Worm (Caenorhabditis elegans) whole organism, L3 larva: Measurements from ENCODE around the gene Y110A2AL.2.

ENCODE experiments used
- ZK546.5 ChIP-seq: sonication (generic microtip); optimal IDR thresholded peaks from 2 replicates; lab custom pipeline; 2017; ENCODE audit warnings: missing biosample characterization, missing genetic modification characterization
- aly-2 ChIP-seq: fragments of 150-350 bp; optimal IDR thresholded peaks from 2 replicates; lab custom pipeline; 2014; ENCODE audit warnings: missing biosample characterization, missing genetic modification characterization
- ama-1 ChIP-seq: fragments of 150-350 bp; optimal IDR thresholded peaks from 2 replicates; lab custom pipeline; 2018
- ceh-16 ChIP-seq: sonication (generic microtip); optimal IDR thresholded peaks from 2 replicates; lab custom pipeline; 2017; ENCODE audit warnings: missing biosample characterization, missing genetic modification characterization
- ceh-28 ChIP-seq: fragments of 150-350 bp; optimal IDR thresholded peaks from 2 replicates; lab custom pipeline; 2014; ENCODE audit warnings: missing biosample characterization, missing genetic modification reagents, missing genetic modification characterization
- ceh-82 ChIP-seq: fragments of 150-350 bp; optimal IDR thresholded peaks from 2 replicates; lab custom pipeline; 2014; ENCODE audit warnings: missing biosample characterization, missing genetic modification characterization
- ceh-9 ChIP-seq: sonication (generic microtip); optimal IDR thresholded peaks from 2 replicates; lab custom pipeline; 2018; ENCODE audit warnings: missing biosample characterization, missing genetic modification characterization
- daf-12 ChIP-seq: fragments of 150-350 bp; optimal IDR thresholded peaks from 2 replicates; lab custom pipeline; 2014; ENCODE audit warnings: missing biosample characterization, missing genetic modification reagents, missing genetic modification characterization
- egl-27 ChIP-seq: sonication (generic microtip); optimal IDR thresholded peaks from 4 replicates; lab custom pipeline; 2017; ENCODE audit warnings: missing biosample characterization, missing genetic modification reagents, missing genetic modification characterization
- egl-5 ChIP-seq: fragments of 150-350 bp; optimal IDR thresholded peaks from 2 replicates; lab custom pipeline; 2017; ENCODE audit warnings: missing biosample characterization, missing genetic modification reagents, missing genetic modification characterization, inconsistent platforms
- elt-1 ChIP-seq: fragments of 150-350 bp; optimal IDR thresholded peaks from 2 replicates; lab custom pipeline; 2014; ENCODE audit warnings: missing biosample characterization, missing genetic modification characterization
- elt-2 ChIP-seq: sonication (generic microtip); optimal IDR thresholded peaks from 2 replicates; lab custom pipeline; 2016; ENCODE audit warnings: missing genetic modification reagents, mild to moderate bottlenecking, missing genetic modification characterization, missing compliant biosample characterization
- elt-3 ChIP-seq, 3 experiments: fragments of 150-350 bp in 1 of 3; sonication (generic microtip) in 2 of 3; optimal IDR thresholded peaks; 2 replicates in 2 of 3; 4 replicates in 1 of 3; lab custom pipeline; 2014 to 2017; ENCODE audit warnings: missing biosample characterization in 3 of 3, missing genetic modification characterization in 3 of 3
- eor-1 ChIP-seq, 2 experiments: fragments of 150-350 bp; optimal IDR thresholded peaks; 2 replicates each; lab custom pipeline; 2014 to 2018; ENCODE audit warnings: missing biosample characterization in 2 of 2, missing genetic modification characterization in 2 of 2
- fkh-2 ChIP-seq: fragments of 150-350 bp; optimal IDR thresholded peaks from 2 replicates; lab custom pipeline; 2014; ENCODE audit warnings: missing biosample characterization, missing genetic modification reagents, missing genetic modification characterization
- fos-1 ChIP-seq: fragments of 150-350 bp; optimal IDR thresholded peaks from 2 replicates; lab custom pipeline; 2014; ENCODE audit warnings: missing biosample characterization, missing genetic modification characterization
- jun-1 ChIP-seq: fragments of 150-350 bp; optimal IDR thresholded peaks from 2 replicates; lab custom pipeline; 2014; ENCODE audit warnings: missing biosample characterization, missing genetic modification reagents, missing genetic modification characterization
- lin-15B ChIP-seq: fragments of 150-350 bp; optimal IDR thresholded peaks from 2 replicates; lab custom pipeline; 2014; ENCODE audit warnings: missing biosample characterization, missing genetic modification characterization
- lsy-12 ChIP-seq: sonication (generic microtip); optimal IDR thresholded peaks from 2 replicates; lab custom pipeline; 2016; ENCODE audit warnings: mild to moderate bottlenecking, missing genetic modification characterization, missing compliant biosample characterization
- mdl-1 ChIP-seq: fragments of 150-350 bp; optimal IDR thresholded peaks from 2 replicates; lab custom pipeline; 2014; ENCODE audit warnings: missing biosample characterization, missing genetic modification characterization
- nfya-1 ChIP-seq: sonication (generic microtip); optimal IDR thresholded peaks from 2 replicates; lab custom pipeline; 2017; ENCODE audit warnings: missing genetic modification characterization, mild to moderate bottlenecking, missing compliant biosample characterization, antibody characterized with exemption, moderate library complexity; ENCODE audit not compliant: insufficient read depth
- nhr-237 ChIP-seq: fragments of 150-350 bp; optimal IDR thresholded peaks from 2 replicates; lab custom pipeline; 2014; ENCODE audit warnings: missing biosample characterization, missing genetic modification characterization
- nhr-25 ChIP-seq: sonication (generic microtip); optimal IDR thresholded peaks from 2 replicates; lab custom pipeline; 2017; ENCODE audit warnings: missing biosample characterization, missing genetic modification characterization
- nhr-28 ChIP-seq: fragments of 150-350 bp; optimal IDR thresholded peaks from 2 replicates; lab custom pipeline; 2014; ENCODE audit warnings: missing biosample characterization, missing genetic modification characterization
- nhr-43 ChIP-seq: sonication (generic microtip); optimal IDR thresholded peaks from 2 replicates; lab custom pipeline; 2016; ENCODE audit warnings: mild to moderate bottlenecking, missing genetic modification characterization, missing compliant biosample characterization; ENCODE audit not compliant: poor library complexity, severe bottlenecking
- nhr-67 ChIP-seq: fragments of 150-350 bp; optimal IDR thresholded peaks from 2 replicates; lab custom pipeline; 2014; ENCODE audit warnings: missing biosample characterization, missing genetic modification characterization
- nhr-76 ChIP-seq: fragments of 150-350 bp; sonication (generic microtip); optimal IDR thresholded peaks from 5 replicates; lab custom pipeline; 2014; ENCODE audit warnings: missing biosample characterization, missing genetic modification characterization
- nhr-77 ChIP-seq: fragments of 150-350 bp; optimal IDR thresholded peaks from 2 replicates; lab custom pipeline; 2014; ENCODE audit warnings: missing biosample characterization, missing genetic modification characterization
- pha-4 ChIP-seq: fragments of 150-350 bp; optimal IDR thresholded peaks from 2 replicates; lab custom pipeline; 2014; ENCODE audit warnings: missing biosample characterization, missing genetic modification reagents, missing genetic modification characterization
- pqm-1 ChIP-seq: fragments of 150-350 bp; optimal IDR thresholded peaks from 2 replicates; lab custom pipeline; 2017; ENCODE audit warnings: missing biosample characterization, missing genetic modification characterization, inconsistent platforms
- sea-2 ChIP-seq: fragments of 150-350 bp; sonication (generic microtip); optimal IDR thresholded peaks from 4 replicates; lab custom pipeline; 2014; ENCODE audit warnings: missing biosample characterization, missing genetic modification reagents, missing genetic modification characterization
- skn-1 ChIP-seq: fragments of 150-350 bp; optimal IDR thresholded peaks from 2 replicates; lab custom pipeline; 2014; ENCODE audit warnings: missing biosample characterization, missing genetic modification characterization
- unc-39 ChIP-seq: sonication (generic microtip); optimal IDR thresholded peaks from 4 replicates; lab custom pipeline; 2017; ENCODE audit warnings: missing biosample characterization, missing genetic modification characterization
- unc-62 ChIP-seq: fragments of 150-350 bp; sonication (generic microtip); optimal IDR thresholded peaks from 4 replicates; lab custom pipeline; 2014; ENCODE audit warnings: missing biosample characterization, missing genetic modification reagents, missing genetic modification characterization
- ztf-11 ChIP-seq: fragments of 150-350 bp; optimal IDR thresholded peaks from 2 replicates; lab custom pipeline; 2014; ENCODE audit warnings: missing biosample characterization, missing genetic modification characterization
- ztf-4 ChIP-seq: fragments of 150-350 bp; optimal IDR thresholded peaks from 2 replicates; lab custom pipeline; 2014; ENCODE audit warnings: missing biosample characterization, missing genetic modification characterization

Y110A2AL.2 gene

ce11 chrII:2867701-2868100, at the start of gene Y110A2AL.2:
Gene Y110A2AL.2 (plus strand): TSS chrII:2868001.
- TF ChIP-seq aly-2 (tag; lab: Kevin White, UChicago): no peak

- TF ChIP-seq ZK546.5 (tag; lab: Kevin White, UChicago): no peak
- no peak for TF ChIP-seq elt-1 (tag; lab: Kevin White, UChicago)
- TF ChIP-seq ama-1 (lab: Kevin White, UChicago): no peak
- TF ChIP-seq nhr-76 (tag; lab: Kevin White, UChicago): no peak
- TF ChIP-seq sea-2 (GFP tag; lab: Kevin White, UChicago): no peak
- TF ChIP-seq skn-1 (tag; lab: Kevin White, UChicago): no peak
- TF ChIP-seq unc-39: no peak
- TF ChIP-seq nhr-77 (tag; lab: Kevin White, UChicago): no peak
- TF ChIP-seq eor-1 (tag; optimal IDR thresholded peaks at IDR 0.05; lab: Kevin White, UChicago): no peak
- TF ChIP-seq jun-1 (tag; lab: Kevin White, UChicago): no peak
- no peak for TF ChIP-seq ztf-4
- no peak for TF ChIP-seq nhr-43 (tag; lab: Kevin White, UChicago)
- no peak for TF ChIP-seq pqm-1 (tag; lab: Kevin White, UChicago)
- no peak for TF ChIP-seq egl-5 (tag; lab: Kevin White, UChicago)
- TF ChIP-seq mdl-1 (tag; lab: Kevin White, UChicago): no peak
- no peak for TF ChIP-seq nhr-67 (tag; lab: Kevin White, UChicago)
- no peak for TF ChIP-seq daf-12 (tag; lab: Kevin White, UChicago)
- no peak for TF ChIP-seq nhr-25 (tag; lab: Kevin White, UChicago)
Observed at ce11 chrII:2822435-2822920, 45.3 kb upstream of the Y110A2AL.2 start, which contains the start of the genes fut-4 and K12H6.10. Gene fut-4 (minus strand): TSS chrII:2822535. Gene K12H6.10 (plus strand): TSS chrII:2822870.

ce11 chrII:2824169-2824568, 43.6 kb upstream of the Y110A2AL.2 start, which contains the start of the genes K12H6.4 and K12H6.9:
Gene K12H6.4 (minus strand): TSS chrII:2824269.
Gene K12H6.9 (plus strand): TSS chrII:2824404.
- TF ChIP-seq jun-1 (tag; lab: Kevin White, UChicago) (no peak), lin-15B (tag; lab: Kevin White, UChicago) (no peak)

- TF ChIP-seq nhr-237 (tag; lab: Kevin White, UChicago): no peak
- no peak for TF ChIP-seq lin-15B (tag; lab: Kevin White, UChicago)
- no peak for TF ChIP-seq ztf-11 (tag; lab: Kevin White, UChicago)
- no peak for TF ChIP-seq elt-3 (tag; optimal IDR thresholded peaks at IDR 0.05; lab: Kevin White, UChicago)
- TF ChIP-seq nhr-77 (tag; lab: Kevin White, UChicago): no peak
- no peak for TF ChIP-seq unc-62 (GFP tag; lab: Kevin White, UChicago)
- no peak for TF ChIP-seq mdl-1 (tag; lab: Kevin White, UChicago)
- TF ChIP-seq fkh-2 (tag; lab: Kevin White, UChicago): no peak
Observed at ce11 chrII:2826073-2826472, 41.7 kb upstream of the Y110A2AL.2 start, which contains the start of gene K12H6.5. Gene K12H6.5 (minus strand): TSS chrII:2826173.

ce11 chrII:2827859-2828403, 39.9 kb upstream of the Y110A2AL.2 start, which contains the start of gene K12H6.8:
Gene K12H6.8 (plus strand): TSS chrII:2827896.
- TF ChIP-seq elt-3 (tag; optimal IDR thresholded peaks at IDR 0.05; lab: Kevin White, UChicago): no peak
- TF ChIP-seq pqm-1 (tag; lab: Kevin White, UChicago): no peak
- no peak for TF ChIP-seq lsy-12
- TF ChIP-seq nhr-28 (tag; lab: Kevin White, UChicago): no peak
- TF ChIP-seq nfya-1 (tag; lab: Kevin White, UChicago): no peak
- no peak for TF ChIP-seq ceh-28 (tag; lab: Kevin White, UChicago)

ce11 chrII:2829482-2829881, 38.3 kb upstream of the Y110A2AL.2 start:
- TF ChIP-seq jun-1 (tag; lab: Kevin White, UChicago) (no peak), pqm-1 (tag; lab: Kevin White, UChicago) (no peak), ceh-16 (no peak), pha-4 (tag; lab: Kevin White, UChicago) (no peak), nhr-43 (tag; lab: Kevin White, UChicago) (no peak), egl-27 (tag; lab: Kevin White, UChicago) (no peak), ceh-9 (no peak), unc-39 (no peak), ZK546.5 (tag; lab: Kevin White, UChicago) (no peak), nhr-77 (tag; lab: Kevin White, UChicago) (no peak), unc-62 (GFP tag; lab: Kevin White, UChicago) (no peak), aly-2 (tag; lab: Kevin White, UChicago) (no peak), elt-2 (tag; lab: Kevin White, UChicago) (no peak), lin-15B (tag; lab: Kevin White, UChicago) (no peak), elt-1 (tag; lab: Kevin White, UChicago) (no peak), ceh-28 (tag; lab: Kevin White, UChicago) (no peak), elt-3 (tag; optimal IDR thresholded peaks at IDR 0.05; lab: Kevin White, UChicago) (no peak), mdl-1 (tag; lab: Kevin White, UChicago) (no peak), ceh-82 (no peak), fos-1 (tag; lab: Kevin White, UChicago) (no peak)
- TF ChIP-seq, all 47 proteins: peak for 0
